Worm (Caenorhabditis elegans) whole organism, L1 larva: ENCODE results near the gene flp-27.

Source experiments
- C04F5.9 ChIP-seq: sonication (generic microtip); optimal IDR thresholded peaks from 2 replicates; lab custom pipeline; 2016; ENCODE audit warnings: missing genetic modification characterization, missing compliant biosample characterization
- C16A3.4 ChIP-seq: fragments of 150-350 bp; optimal IDR thresholded peaks from 2 replicates; lab custom pipeline; 2014; ENCODE audit warnings: missing biosample characterization, missing genetic modification characterization
- C34B4.2 ChIP-seq: sonication (generic microtip); optimal IDR thresholded peaks from 2 replicates; lab custom pipeline; 2017; ENCODE audit warnings: mild to moderate bottlenecking, missing genetic modification characterization, missing compliant biosample characterization
- Y116A8C.19 ChIP-seq: sonication (generic microtip); optimal IDR thresholded peaks from 2 replicates; lab custom pipeline; 2016; ENCODE audit warnings: missing compliant biosample characterization, missing genetic modification characterization, borderline replicate concordance
- alr-1 ChIP-seq: fragments of 200-800 bp; sonication (Bioruptor generic); optimal IDR thresholded peaks from 2 replicates; lab custom pipeline; 2018; ENCODE audit warnings: borderline replicate concordance, mild to moderate bottlenecking, missing genetic modification characterization, missing compliant biosample characterization
- ama-1 ChIP-seq: fragments of 150-350 bp; optimal IDR thresholded peaks from 2 replicates; lab custom pipeline; 2014
- blmp-1 ChIP-seq: fragments of 150-350 bp; optimal IDR thresholded peaks from 2 replicates; lab custom pipeline; 2014; ENCODE audit warnings: missing biosample characterization, missing genetic modification characterization
- ceh-8 ChIP-seq: fragments of 200-800 bp; sonication (Bioruptor generic); optimal IDR thresholded peaks from 2 replicates; lab custom pipeline; 2018; ENCODE audit warnings: mild to moderate bottlenecking, missing genetic modification characterization, moderate library complexity, missing compliant biosample characterization
- ceh-88 ChIP-seq: fragments of 200-800 bp; sonication (Bioruptor generic); IDR thresholded peaks from 2 replicates; pipeline ENCODE4 v1.3.6; 2022; ENCODE audit warnings: missing genetic modification characterization, missing compliant biosample characterization
- dpl-1 ChIP-seq, 3 experiments: fragments of 150-350 bp in 2 of 3; sonication (generic microtip) in 1 of 3; optimal IDR thresholded peaks; 2 replicates each; lab custom pipeline; 2014 to 2017; ENCODE audit warnings: missing biosample characterization in 3 of 3, missing genetic modification characterization in 3 of 3, missing genetic modification reagents in 3 of 3
- dsc-1 ChIP-seq: sonication (generic microtip); optimal IDR thresholded peaks from 2 replicates; lab custom pipeline; 2016; ENCODE audit warnings: mild to moderate bottlenecking, missing genetic modification characterization, missing compliant biosample characterization
- egl-13 ChIP-seq: sonication (generic microtip); optimal IDR thresholded peaks from 2 replicates; lab custom pipeline; 2016; ENCODE audit warnings: missing genotype, missing genetic modification reagents, missing genetic modification characterization, missing compliant biosample characterization
- egl-27 ChIP-seq, 2 experiments: fragments of 150-350 bp in 1 of 2; sonication (generic microtip); optimal IDR thresholded peaks; 3 replicates each; lab custom pipeline; 2017 to 2018; ENCODE audit warnings: missing biosample characterization in 2 of 2, missing genetic modification characterization in 2 of 2, missing genetic modification reagents in 2 of 2
- elt-3 ChIP-seq, 6 experiments: fragments of 150-350 bp in 1 of 6; sonication (generic microtip); optimal IDR thresholded peaks; 2 replicates each; lab custom pipeline; 2017 to 2018; ENCODE audit warnings: missing biosample characterization in 6 of 6, missing genetic modification characterization in 6 of 6, inconsistent platforms in 1 of 6
- ets-5 ChIP-seq: fragments of 200-800 bp; sonication (Bioruptor generic); IDR thresholded peaks from 2 replicates; pipeline ENCODE4 v1.3.6; 2022; ENCODE audit warnings: missing genetic modification characterization, missing compliant biosample characterization
- fkh-10 ChIP-seq: sonication (generic microtip); optimal IDR thresholded peaks from 2 replicates; lab custom pipeline; 2017; ENCODE audit warnings: missing biosample characterization, missing genetic modification reagents, missing genetic modification characterization
- fkh-8 ChIP-seq: sonication (generic microtip); optimal IDR thresholded peaks from 2 replicates; lab custom pipeline; 2016; ENCODE audit warnings: mild to moderate bottlenecking, missing genetic modification characterization, missing compliant biosample characterization
- fos-1 ChIP-seq: fragments of 150-350 bp; optimal IDR thresholded peaks from 2 replicates; lab custom pipeline; 2014; ENCODE audit warnings: missing biosample characterization, missing genetic modification characterization
- grh-1 ChIP-seq: fragments of 200-800 bp; sonication (Bioruptor generic); IDR thresholded peaks from 2 replicates; pipeline ENCODE4 v1.3.6; 2022; ENCODE audit warnings: missing genetic modification reagents, missing genetic modification characterization, missing compliant biosample characterization
- hlh-4 ChIP-seq: sonication (generic microtip); optimal IDR thresholded peaks from 2 replicates; lab custom pipeline; 2016; ENCODE audit warnings: mild to moderate bottlenecking, missing genetic modification characterization, missing compliant biosample characterization
- hpl-2 ChIP-seq: fragments of 150-350 bp; optimal IDR thresholded peaks from 2 replicates; lab custom pipeline; 2014; ENCODE audit warnings: missing biosample characterization, missing genetic modification reagents, missing genetic modification characterization
- irx-1 ChIP-seq: sonication (generic microtip); optimal IDR thresholded peaks from 2 replicates; lab custom pipeline; 2016; ENCODE audit warnings: missing genetic modification characterization, missing compliant biosample characterization
- isw-1 ChIP-seq: fragments of 200-800 bp; sonication (Bioruptor generic); IDR thresholded peaks from 2 replicates; pipeline ENCODE4 v1.3.6; 2022; ENCODE audit warnings: missing genetic modification characterization, missing compliant biosample characterization
- lin-13 ChIP-seq: fragments of 150-350 bp; optimal IDR thresholded peaks from 2 replicates; lab custom pipeline; 2014; ENCODE audit warnings: missing biosample characterization, missing genetic modification reagents, missing genetic modification characterization
- lin-14 ChIP-seq: fragments of 200-800 bp; sonication (Bioruptor generic); optimal IDR thresholded peaks from 2 replicates; lab custom pipeline; 2018; ENCODE audit warnings: mild to moderate bottlenecking, missing genetic modification characterization, moderate library complexity, missing compliant biosample characterization
- lin-15B ChIP-seq: fragments of 150-350 bp; sonication (generic microtip); optimal IDR thresholded peaks from 3 replicates; lab custom pipeline; 2014; ENCODE audit warnings: missing biosample characterization, missing genetic modification characterization
- lin-35 ChIP-seq, 2 experiments: fragments of 150-350 bp; optimal IDR thresholded peaks; 2 replicates each; lab custom pipeline; 2014; ENCODE audit warnings: missing biosample characterization in 2 of 2, missing genetic modification characterization in 2 of 2, missing genetic modification reagents in 2 of 2
- mdl-1 ChIP-seq, 2 experiments: fragments of 150-350 bp; optimal IDR thresholded peaks; 2 replicates each; lab custom pipeline; 2014 to 2017; ENCODE audit warnings: missing biosample characterization in 2 of 2, missing genetic modification characterization in 2 of 2, inconsistent platforms in 1 of 2
- mef-2 ChIP-seq: fragments of 150-350 bp; optimal IDR thresholded peaks from 2 replicates; lab custom pipeline; 2014; ENCODE audit warnings: missing biosample characterization, missing genetic modification characterization
- mep-1 ChIP-seq: fragments of 150-350 bp; optimal IDR thresholded peaks from 2 replicates; lab custom pipeline; 2014; ENCODE audit warnings: missing biosample characterization, missing genetic modification characterization
- nhr-12 ChIP-seq: sonication (generic microtip); optimal IDR thresholded peaks from 2 replicates; lab custom pipeline; 2017; ENCODE audit warnings: missing biosample characterization, missing genetic modification characterization
- nhr-20 ChIP-seq: sonication (generic microtip); optimal IDR thresholded peaks from 2 replicates; lab custom pipeline; 2016; ENCODE audit warnings: mild to moderate bottlenecking, missing genetic modification characterization, missing compliant biosample characterization
- nhr-28 ChIP-seq: fragments of 150-350 bp; optimal IDR thresholded peaks from 2 replicates; lab custom pipeline; 2014; ENCODE audit warnings: missing biosample characterization, missing genetic modification characterization
- nhr-47 ChIP-seq: sonication (generic microtip); optimal IDR thresholded peaks from 2 replicates; lab custom pipeline; 2016; ENCODE audit warnings: mild to moderate bottlenecking, missing genetic modification characterization, moderate library complexity, missing compliant biosample characterization
- nhr-71 ChIP-seq: sonication (generic microtip); optimal IDR thresholded peaks from 2 replicates; lab custom pipeline; 2016; ENCODE audit warnings: mild to moderate bottlenecking, missing genetic modification characterization, moderate library complexity, missing compliant biosample characterization
- nhr-77 ChIP-seq: fragments of 150-350 bp; optimal IDR thresholded peaks from 2 replicates; lab custom pipeline; 2014; ENCODE audit warnings: missing biosample characterization, missing genetic modification characterization
- nhr-85 ChIP-seq: sonication (generic microtip); peaks from one replicate; lab custom pipeline; 2016; ENCODE audit warnings: missing genetic modification characterization, inconsistent platforms, missing compliant biosample characterization
- nhr-90 ChIP-seq: sonication (generic microtip); optimal IDR thresholded peaks from 2 replicates; lab custom pipeline; 2016; ENCODE audit warnings: mild to moderate bottlenecking, missing genetic modification characterization, missing compliant biosample characterization; ENCODE audit not compliant: poor library complexity
- rnt-1 ChIP-seq: sonication (generic microtip); optimal IDR thresholded peaks from 2 replicates; lab custom pipeline; 2016; ENCODE audit warnings: mild to moderate bottlenecking, missing genetic modification characterization, moderate library complexity, missing compliant biosample characterization
- skn-1 ChIP-seq: fragments of 150-350 bp; optimal IDR thresholded peaks from 2 replicates; lab custom pipeline; 2014; ENCODE audit warnings: missing biosample characterization, missing genetic modification characterization
- snpc-4 ChIP-seq: fragments of 150-350 bp; optimal IDR thresholded peaks from 2 replicates; lab custom pipeline; 2014; ENCODE audit warnings: missing biosample characterization, missing genetic modification characterization
- snu-23 ChIP-seq: sonication (generic microtip); optimal IDR thresholded peaks from 2 replicates; lab custom pipeline; 2016; ENCODE audit warnings: missing genetic modification characterization, missing compliant biosample characterization
- sox-4 ChIP-seq: sonication (generic microtip); optimal IDR thresholded peaks from 2 replicates; lab custom pipeline; 2016; ENCODE audit warnings: missing genetic modification characterization, missing compliant biosample characterization
- swsn-7 ChIP-seq: sonication (generic microtip); optimal IDR thresholded peaks from 2 replicates; lab custom pipeline; 2016; ENCODE audit warnings: missing genetic modification characterization, missing compliant biosample characterization
- tlp-1 ChIP-seq: fragments of 150-350 bp; optimal IDR thresholded peaks from 2 replicates; lab custom pipeline; 2014; ENCODE audit warnings: missing biosample characterization, missing genetic modification characterization
- unc-30 ChIP-seq: sonication (generic microtip); optimal IDR thresholded peaks from 2 replicates; lab custom pipeline; 2017; ENCODE audit warnings: missing biosample characterization, missing genetic modification characterization
- unc-62 ChIP-seq: fragments of 150-350 bp; optimal IDR thresholded peaks from 2 replicates; lab custom pipeline; 2014; ENCODE audit warnings: missing biosample characterization, missing genetic modification reagents, missing genetic modification characterization
- vab-15 ChIP-seq: sonication (generic microtip); optimal IDR thresholded peaks from 2 replicates; lab custom pipeline; 2017; ENCODE audit warnings: missing genotype, mild to moderate bottlenecking, missing genetic modification characterization, missing compliant biosample characterization
- xbp-1 ChIP-seq: sonication (generic microtip); optimal IDR thresholded peaks from 2 replicates; lab custom pipeline; 2016; ENCODE audit warnings: missing genetic modification characterization, missing compliant biosample characterization
- ztf-11 ChIP-seq, 2 experiments: sonication (generic microtip); optimal IDR thresholded peaks; 2 replicates each; lab custom pipeline; 2016 to 2017; ENCODE audit warnings: missing genetic modification characterization in 2 of 2, missing biosample characterization in 1 of 2, missing compliant biosample characterization in 1 of 2

flp-27 gene

ce11 chrII:5661735-5662177 lies 19.0 kb upstream of the flp-27 start (continued):
- TF ChIP-seq C16A3.4 (tag; lab: Kevin White, UChicago) (peak; percentile 85), tlp-1 (tag; lab: Kevin White, UChicago) (no peak), mep-1 (tag; lab: Kevin White, UChicago) (peak; percentile 67), sox-4 (tag; lab: Kevin White, UChicago) (peak; percentile 48), irx-1 (tag; lab: Kevin White, UChicago) (peak; percentile 23), snu-23 (GFP tag; lab: Kevin White, UChicago) (peak; percentile 88), mef-2 (peak; percentile 76), xbp-1 (tag; lab: Kevin White, UChicago) (peak; percentile 82), alr-1 (no peak), nhr-12 (tag; lab: Kevin White, UChicago) (no peak), Y116A8C.19 (tag; lab: Kevin White, UChicago) (no peak), fkh-8 (tag; lab: Kevin White, UChicago) (peak; percentile 92), snpc-4 (tag; lab: Kevin White, UChicago) (peak; percentile 58), lin-35 (GFP tag; optimal IDR thresholded peaks at IDR 0.05; lab: Kevin White, UChicago) (peak; percentile 75 to 77), lin-14 (GFP tag; lab: Kevin White, UChicago) (peak; percentile 88), hpl-2 (GFP tag; lab: Kevin White, UChicago) (no peak), isw-1 (peak; percentile 75), lin-15B (no peak), fkh-10 (GFP tag; lab: Kevin White, UChicago) (peak; percentile 66), elt-3 (tag; optimal IDR thresholded peaks at IDR 0.05; lab: Kevin White, UChicago) (peak in 1 of 6 experiments; percentile 43), hlh-4 (no peak), dpl-1 (GFP tag; optimal IDR thresholded peaks at IDR 0.05; lab: Kevin White, UChicago) (peak; percentile 34 to 62 (median 48)), ztf-11 (tag; optimal IDR thresholded peaks at IDR 0.05; lab: Kevin White, UChicago) (peak in 1 of 2 experiments; percentile 77), nhr-77 (tag; lab: Kevin White, UChicago) (peak; percentile 83), dsc-1 (tag; lab: Kevin White, UChicago) (peak; percentile 76), ama-1 (peak; percentile 99), nhr-20 (tag; lab: Kevin White, UChicago) (peak; percentile 87), fos-1 (peak; percentile 84), vab-15 (no peak), ceh-88 (peak; percentile 85), rnt-1 (tag; lab: Kevin White, UChicago) (peak; percentile 79), nhr-85 (tag; lab: Kevin White, UChicago) (peak; percentile 88)

ce11 chrII:5663180-5663791 lies 17.5 kb upstream of the flp-27 start:
- TF ChIP-seq unc-30 (tag; lab: Kevin White, UChicago): no peak
- TF ChIP-seq ets-5 (GFP tag; lab: Robert Waterston, UW): no peak
- no peak for TF ChIP-seq swsn-7 (tag; lab: Kevin White, UChicago)
- no peak for TF ChIP-seq grh-1 (GFP tag; lab: Robert Waterston, UW)
- TF ChIP-seq egl-27 (tag; optimal IDR thresholded peaks at IDR 0.05; lab: Kevin White, UChicago): no peak
- TF ChIP-seq skn-1 (tag; lab: Kevin White, UChicago): no peak
- peak; percentile 43 for TF ChIP-seq nhr-71 (tag; lab: Kevin White, UChicago)
- peak; percentile 55 for TF ChIP-seq lin-14 (GFP tag; lab: Kevin White, UChicago)
- TF ChIP-seq unc-62 (GFP tag; lab: Kevin White, UChicago): no peak
- TF ChIP-seq nhr-28: no peak
- TF ChIP-seq nhr-47 (tag; lab: Kevin White, UChicago): peak; percentile 24
- peak in 1 of 2 experiments; percentile 6 for TF ChIP-seq lin-35 (GFP tag; optimal IDR thresholded peaks at IDR 0.05; lab: Kevin White, UChicago)
- TF ChIP-seq nhr-20 (tag; lab: Kevin White, UChicago): peak; percentile 0
- TF ChIP-seq egl-13: no peak
- TF ChIP-seq mef-2: peak; percentile 48
- no peak for TF ChIP-seq irx-1 (tag; lab: Kevin White, UChicago)
- TF ChIP-seq lin-13: no peak
- no peak for TF ChIP-seq ceh-88
- TF ChIP-seq Y116A8C.19 (tag; lab: Kevin White, UChicago): no peak
- no peak for TF ChIP-seq nhr-90 (tag; lab: Kevin White, UChicago)
- no peak for TF ChIP-seq ceh-8 (GFP tag; lab: Kevin White, UChicago)
- TF ChIP-seq blmp-1: peak; percentile 59
- TF ChIP-seq isw-1: no peak
- no peak for TF ChIP-seq C04F5.9 (tag; lab: Kevin White, UChicago)
- TF ChIP-seq elt-3 (tag; optimal IDR thresholded peaks at IDR 0.05; lab: Kevin White, UChicago): peak in 1 of 6 experiments; percentile 31
- no peak for TF ChIP-seq mdl-1 (tag; optimal IDR thresholded peaks at IDR 0.05; lab: Kevin White, UChicago)
- no peak for TF ChIP-seq ztf-11 (tag; optimal IDR thresholded peaks at IDR 0.05; lab: Kevin White, UChicago)
- no peak for TF ChIP-seq nhr-77 (tag; lab: Kevin White, UChicago)
- TF ChIP-seq C34B4.2 (tag; lab: Kevin White, UChicago): no peak
- no peak for TF ChIP-seq C16A3.4 (tag; lab: Kevin White, UChicago)
